Worm (Caenorhabditis elegans) whole organism, L4/young adult: ENCODE results near the gene unc-23.

Experiments
- W03F9.2 ChIP-seq: fragments of 150-350 bp; optimal IDR thresholded peaks from 2 replicates; lab custom pipeline; 2014; ENCODE audit warnings: missing biosample characterization, missing genetic modification characterization
- dao-5 ChIP-seq: sonication (generic microtip); optimal IDR thresholded peaks from 2 replicates; lab custom pipeline; 2016; ENCODE audit warnings: missing genotype, missing genetic modification characterization, moderate library complexity, missing compliant biosample characterization
- him-1 ChIP-seq: sonication (generic microtip); optimal IDR thresholded peaks from 2 replicates; lab custom pipeline; 2016; ENCODE audit warnings: missing genotype, missing genetic modification reagents, missing genetic modification characterization, missing compliant biosample characterization

DNA sequence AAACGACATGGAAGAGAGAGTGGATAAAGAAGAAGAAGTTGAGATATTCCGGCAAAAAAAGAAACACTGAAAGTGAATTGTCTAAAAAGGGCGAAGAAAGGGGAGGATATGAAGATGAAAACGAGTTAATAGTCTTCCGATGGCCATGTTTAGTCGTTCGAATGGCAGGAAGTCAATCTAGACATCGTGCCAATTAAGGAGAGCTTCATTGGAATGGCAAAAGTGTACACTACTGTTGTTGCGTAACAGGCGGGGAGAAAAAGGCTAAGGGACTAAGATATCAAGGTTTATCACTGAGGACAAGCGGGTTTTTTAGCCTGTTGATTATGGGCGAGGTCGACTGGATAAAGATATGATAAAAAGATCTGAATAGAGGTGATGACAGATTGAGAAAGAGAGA, 10.0 kb downstream of the unc-23 start:
- TF ChIP-seq W03F9.2 (tag; lab: Kevin White, UChicago) (no peak), dao-5 (tag; lab: Kevin White, UChicago) (no peak), him-1 (tag; lab: Kevin White, UChicago) (no peak)
